Fruit fly (Drosophila melanogaster) ovary, adult (tissue): ENCODE results near the gene CG5214.
A peak's percentile ranks its signal among the peaks of the same experiment; 100 is the strongest.

ENCODE experiments used
- CG17801 ChIP-seq: fragments of 200-800 bp; optimal IDR thresholded peaks from 2 replicates; lab custom pipeline; 2019; ENCODE audit warnings: missing biosample characterization, mild to moderate bottlenecking, missing genetic modification characterization, moderate library complexity; ENCODE audit not compliant: partially characterized antibody

CG5214 gene

DNA sequence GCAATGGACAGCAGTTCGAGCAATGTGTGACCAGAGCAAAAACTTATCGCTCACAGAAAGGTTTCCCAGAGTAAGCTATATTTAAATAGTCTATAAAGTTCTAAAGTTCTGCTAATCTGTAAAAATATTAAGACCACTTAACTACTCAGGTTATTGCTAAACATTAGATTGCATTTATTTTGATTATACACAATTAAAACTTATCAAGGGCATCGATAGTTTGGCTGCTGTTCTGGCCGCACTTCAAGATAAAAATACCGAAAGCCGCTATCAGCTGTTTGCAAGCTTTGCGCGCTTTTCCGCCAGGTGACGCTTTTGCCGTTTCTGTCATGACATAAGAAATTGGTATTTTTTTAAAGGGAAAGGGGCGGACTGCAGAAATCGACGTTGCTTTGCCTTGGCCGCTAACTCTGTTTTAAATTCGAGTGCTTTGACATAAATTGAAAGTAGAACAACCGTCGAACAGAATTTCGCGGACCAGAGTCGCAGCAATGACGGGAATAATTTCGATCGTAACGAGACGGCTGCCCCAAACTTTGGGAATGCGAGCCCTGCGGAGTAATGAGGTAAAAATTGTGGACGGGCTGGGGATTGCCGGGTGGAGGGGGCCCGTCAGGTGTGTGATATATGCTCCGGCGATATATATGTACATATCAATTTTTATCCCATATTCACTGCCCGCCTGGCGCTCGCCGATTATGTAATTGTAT, at the start of gene CG5214, which contains the start of gene CG17734:
Gene CG5214 (plus strand): TSS at position 352 of the 710 bp plus-strand sequence.
Gene CG17734 (minus strand): TSS at position 49 of the 710 bp plus-strand sequence.
- TF ChIP-seq CG17801 (GFP tag; lab: Kevin White, UChicago): no peak

DNA sequence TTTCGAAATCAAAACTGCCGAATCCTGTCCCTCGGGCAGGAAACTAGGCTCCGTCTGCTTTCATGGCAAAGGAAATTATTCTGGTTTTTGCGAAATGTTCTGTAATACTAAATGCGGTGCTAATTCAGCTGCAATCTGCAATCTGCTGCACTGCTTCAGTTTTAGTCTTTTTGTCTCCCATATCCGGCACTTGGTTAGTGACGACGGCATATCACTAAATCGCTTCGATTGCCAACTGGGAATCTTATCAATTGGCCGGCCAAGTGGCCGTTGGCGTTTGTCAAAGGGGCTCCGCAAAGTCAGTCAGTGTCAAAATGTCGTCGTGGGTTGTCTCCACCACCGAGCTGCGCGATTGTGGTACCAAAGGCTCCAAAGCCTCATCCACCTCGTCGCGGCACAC, 48.3 kb upstream of the CG5214 start, which contains the start of gene CG18577:
Gene CG18577 (plus strand): TSS at position 301 of the 400 bp plus-strand sequence.
- no peak for TF ChIP-seq CG17801 (GFP tag; lab: Kevin White, UChicago)

DNA sequence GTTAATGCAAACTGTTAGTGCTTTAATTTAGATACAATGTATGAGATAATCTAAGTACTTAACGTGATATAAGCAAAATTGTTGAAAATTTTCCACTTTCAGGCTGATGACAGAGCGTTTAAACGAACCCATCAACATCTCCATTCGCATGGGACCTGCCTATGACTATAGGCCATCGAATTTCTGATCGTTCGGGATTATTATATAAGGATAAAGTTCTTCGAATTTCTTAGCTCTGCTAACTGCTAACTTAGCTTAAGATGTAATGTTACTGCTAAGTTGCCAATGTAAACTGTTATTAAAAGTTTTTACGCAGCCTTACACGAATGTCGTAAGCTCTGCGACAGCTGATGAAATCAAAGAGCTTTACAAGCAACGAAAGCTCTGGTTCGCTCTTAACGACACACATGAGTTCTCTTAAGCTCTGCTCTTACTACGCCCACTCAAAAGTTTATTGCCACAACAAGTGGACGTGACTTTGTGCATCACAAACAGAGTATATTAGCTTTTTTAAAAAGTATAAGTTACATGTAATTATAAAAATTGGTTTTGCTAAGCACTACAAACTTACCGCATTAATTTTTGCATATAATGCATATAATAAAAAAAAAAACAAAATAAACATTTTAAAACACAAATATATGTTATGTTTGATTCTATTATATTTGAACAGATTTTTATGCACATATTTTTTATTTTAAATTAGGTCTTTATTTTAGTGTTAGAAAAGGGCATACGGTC, 47.3 kb upstream of the CG5214 start:
- peak; percentile 83 for TF ChIP-seq CG17801 (GFP tag; lab: Kevin White, UChicago)

DNA sequence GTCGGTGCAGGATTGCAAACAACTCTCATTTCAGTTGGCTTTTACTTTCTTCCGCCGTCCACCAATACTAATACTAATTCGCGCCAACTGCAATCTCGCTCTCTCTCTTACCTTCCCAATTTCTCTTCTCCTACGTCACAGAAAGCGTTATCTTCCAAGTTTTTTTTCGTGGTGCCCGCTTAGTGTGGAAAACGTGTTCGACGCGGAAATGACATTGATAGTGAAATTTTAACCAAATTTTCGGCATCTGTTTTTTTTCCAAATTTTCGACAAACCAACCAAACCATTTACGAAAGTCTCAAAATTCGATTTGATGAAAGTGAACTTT, 46.7 kb upstream of the CG5214 start, which contains the start of gene cu:
Gene cu (plus strand): TSS at position 204 of the 328 bp plus-strand sequence.
- no peak for TF ChIP-seq CG17801 (GFP tag; lab: Kevin White, UChicago)

DNA sequence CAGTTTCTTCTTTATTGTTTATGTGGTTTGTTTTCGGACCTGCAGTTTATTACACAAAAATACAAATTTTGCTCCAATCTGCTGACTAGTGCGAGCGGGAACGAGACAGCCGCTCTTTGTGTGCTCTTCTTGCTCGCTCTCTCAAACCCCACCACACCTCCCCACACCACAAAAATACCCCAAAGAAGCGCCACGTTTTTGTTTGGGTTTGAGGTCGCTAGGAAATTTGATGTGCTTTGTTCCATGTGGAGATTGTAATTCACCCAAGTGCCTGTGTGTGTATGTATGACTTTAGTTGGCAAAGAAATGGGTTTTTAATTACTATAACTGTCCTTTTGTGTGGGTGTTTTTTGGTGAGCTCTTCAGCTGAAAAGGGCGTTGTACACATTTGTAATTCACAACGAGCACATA, 46.0 kb upstream of the CG5214 start:
- TF ChIP-seq CG17801 (GFP tag; lab: Kevin White, UChicago): peak; percentile 37

DNA sequence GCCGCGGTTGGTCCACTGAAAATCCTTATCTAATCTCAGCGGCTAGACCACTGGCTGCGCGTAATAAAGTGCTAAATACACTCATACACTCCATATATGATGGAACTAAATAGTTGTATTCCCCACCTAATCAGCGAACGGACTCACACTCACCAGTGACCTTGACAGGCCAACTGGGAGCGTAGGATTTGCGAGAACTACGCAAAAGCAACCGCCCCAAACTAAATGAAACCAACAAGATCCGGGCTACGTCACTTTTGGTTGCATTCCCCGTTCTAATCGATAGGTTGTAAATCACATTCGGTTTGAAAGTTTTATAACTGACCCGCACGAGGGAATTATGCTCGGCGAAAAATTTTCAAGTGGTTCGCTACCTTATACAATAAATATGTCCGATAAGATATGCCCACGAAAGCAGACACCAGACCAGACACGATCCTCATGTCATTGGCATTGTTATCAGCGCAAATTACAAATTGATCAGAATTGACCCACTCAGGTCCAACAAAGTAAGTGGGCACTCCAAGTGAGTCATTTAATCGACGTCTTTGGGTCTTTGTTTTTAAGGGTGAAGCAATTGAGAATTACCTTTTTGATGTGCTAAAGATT, 44.8 kb upstream of the CG5214 start:
- no peak for TF ChIP-seq CG17801 (GFP tag; lab: Kevin White, UChicago)

DNA sequence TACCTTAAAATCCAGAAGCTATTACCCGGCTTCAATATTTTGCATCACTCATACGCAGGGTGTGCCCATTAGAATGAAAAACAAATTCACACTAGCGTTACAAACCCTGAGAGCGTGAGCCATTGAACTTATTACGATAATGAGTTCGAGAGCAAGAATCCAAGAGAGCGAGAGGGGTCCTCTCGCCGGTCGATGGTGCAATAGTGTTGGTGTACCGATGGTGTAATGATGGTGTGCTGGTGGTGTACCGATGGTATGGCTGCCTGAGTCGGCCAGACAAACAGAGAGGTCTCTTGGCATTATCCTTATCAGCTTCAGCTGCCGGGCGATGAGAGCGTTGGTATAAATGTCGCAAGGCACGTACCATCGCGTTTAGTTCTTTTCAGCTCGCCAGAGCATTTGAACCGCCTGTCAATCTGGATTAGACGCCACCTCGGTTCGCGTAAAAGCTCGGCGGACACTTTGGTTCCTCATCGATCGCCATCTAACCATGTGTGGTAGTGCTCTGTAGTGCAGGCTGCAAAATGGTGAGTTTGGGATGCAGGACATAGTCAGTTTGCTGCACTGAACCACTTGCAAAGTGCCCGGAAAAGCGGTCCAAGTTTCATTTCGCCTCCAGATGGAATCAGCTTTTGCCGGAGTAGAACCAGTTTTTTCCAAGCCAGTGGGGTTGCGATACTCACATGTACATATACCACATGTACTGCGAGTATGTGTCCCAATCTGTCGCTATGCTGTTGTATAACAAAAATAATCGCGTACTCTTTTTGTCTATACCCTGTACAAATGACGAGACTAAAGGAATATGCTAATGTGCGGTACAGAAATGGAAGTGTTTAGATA, 43.8 kb upstream of the CG5214 start:
- TF ChIP-seq CG17801 (GFP tag; lab: Kevin White, UChicago): no peak

DNA sequence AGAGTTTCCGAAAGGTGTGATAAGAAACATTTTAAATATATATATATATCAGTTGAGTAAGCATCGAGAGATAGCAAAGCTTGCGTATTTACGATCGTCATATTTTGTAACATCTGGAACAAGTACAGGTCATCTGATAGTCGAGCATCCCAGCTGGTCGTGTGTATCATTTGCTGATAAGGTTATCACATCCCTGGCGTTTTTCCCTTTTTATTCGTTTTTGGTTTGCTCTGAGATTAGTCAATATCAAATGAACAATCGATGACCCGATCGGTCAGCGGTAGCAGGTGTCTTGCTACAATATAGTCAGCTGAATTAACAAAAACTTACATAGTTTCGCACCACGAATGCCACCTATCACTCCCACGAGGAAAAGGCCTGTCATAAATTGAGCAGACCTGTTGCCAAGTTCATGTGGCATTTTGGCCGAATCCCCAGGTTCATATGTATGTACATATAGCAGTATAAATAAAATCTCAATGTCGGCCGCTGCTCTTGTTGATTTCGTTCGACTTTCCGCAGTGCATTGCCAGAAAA, 43.1 kb upstream of the CG5214 start:
- no peak for TF ChIP-seq CG17801 (GFP tag; lab: Kevin White, UChicago)

DNA sequence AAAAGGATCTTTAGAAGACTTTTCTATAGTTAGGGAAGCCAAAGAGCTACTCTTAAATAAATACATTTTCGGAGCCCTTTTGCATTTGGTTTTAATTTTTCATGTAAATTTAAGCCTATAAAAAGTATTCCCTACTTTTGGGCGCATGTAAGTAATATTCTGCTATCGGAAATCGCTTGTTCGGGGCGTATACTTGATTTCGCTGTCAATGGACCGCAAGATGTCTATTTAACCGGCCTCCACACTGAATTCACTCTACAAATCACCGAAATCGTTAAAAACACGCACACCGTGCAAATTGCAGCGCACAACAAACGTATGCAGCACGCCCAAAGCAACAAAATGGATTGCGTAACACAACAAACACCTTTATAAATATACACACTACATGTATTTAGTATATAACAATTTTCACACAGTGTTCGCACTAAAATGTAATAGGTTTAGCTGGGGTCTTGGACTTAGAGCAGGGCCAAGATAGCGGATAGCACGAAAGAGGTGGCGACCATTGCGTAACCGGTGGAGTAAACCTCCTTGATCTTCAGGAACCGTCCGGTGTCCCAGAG, 35.3 kb upstream of the CG5214 start:
- peak; percentile 1 for TF ChIP-seq CG17801 (GFP tag; lab: Kevin White, UChicago)

DNA sequence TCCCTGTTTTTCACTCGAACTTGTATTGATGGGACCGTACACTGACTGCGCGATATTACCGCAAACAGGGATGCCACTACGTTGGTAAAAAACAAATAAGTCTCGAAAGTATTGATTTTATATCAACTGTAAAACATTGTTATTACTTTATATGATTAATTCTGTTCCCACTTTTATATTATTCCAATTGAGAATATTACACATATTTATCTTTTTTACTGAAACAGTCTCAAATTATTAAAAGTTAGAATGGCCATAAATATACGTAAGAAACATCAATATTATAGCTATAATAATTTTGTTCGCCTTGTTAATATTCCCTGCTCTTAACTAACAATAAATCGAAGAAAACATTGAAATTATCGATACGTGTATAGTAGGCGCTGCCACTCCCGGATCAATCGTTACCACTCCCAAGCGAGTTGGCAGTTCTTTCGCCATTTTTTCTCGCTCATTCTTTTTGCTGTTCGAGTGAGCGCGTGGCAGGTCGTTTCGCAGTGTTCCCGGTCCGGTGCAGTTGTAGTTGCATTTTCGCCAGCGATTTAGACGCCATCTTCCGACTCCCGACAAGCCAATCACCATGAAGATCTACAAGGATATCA, 34.2 kb upstream of the CG5214 start, which contains the start of the genes SdhC and Tctp:
Gene SdhC (minus strand): TSS at position 49 of the 602 bp plus-strand sequence.
Gene Tctp (plus strand): TSS at position 447 of the 602 bp plus-strand sequence.
- peak; percentile 62 for TF ChIP-seq CG17801 (GFP tag; lab: Kevin White, UChicago)

DNA sequence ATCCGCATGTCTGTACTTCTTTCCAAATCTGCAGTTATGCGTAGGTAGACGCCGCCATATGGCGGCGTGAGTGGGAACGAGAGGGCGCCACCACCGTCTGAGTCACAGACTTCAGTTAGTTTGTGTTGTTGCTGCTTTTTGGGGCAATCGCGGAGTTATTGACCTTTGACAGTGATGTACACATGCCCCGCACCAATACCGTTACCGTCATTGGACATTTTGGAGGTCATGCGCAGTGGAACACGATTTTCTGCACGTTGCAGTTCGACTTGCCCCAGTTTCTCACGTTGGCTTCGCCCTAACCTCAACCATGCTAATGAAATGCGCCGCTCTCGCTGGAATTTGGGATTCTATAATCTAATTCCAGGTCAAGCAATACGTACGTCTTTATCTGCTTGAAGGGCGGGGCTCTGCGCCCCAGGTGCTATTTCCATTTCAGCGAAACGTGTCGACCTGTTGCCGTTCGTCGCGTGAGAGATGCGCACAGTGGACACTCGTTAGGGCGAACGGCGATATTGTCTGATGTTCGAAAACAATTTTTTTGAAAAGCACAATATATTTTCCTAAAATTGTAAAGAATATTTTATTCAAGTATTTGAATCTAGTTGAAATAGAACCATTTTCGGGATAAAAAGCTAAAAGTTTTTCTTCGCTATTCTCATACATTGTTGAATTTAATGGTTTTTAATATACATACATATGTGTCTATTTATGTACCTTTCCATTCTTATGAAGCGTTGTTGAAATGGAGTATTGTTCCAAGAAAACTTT, 32.6 kb upstream of the CG5214 start:
- peak; percentile 65 for TF ChIP-seq CG17801 (GFP tag; lab: Kevin White, UChicago)

DNA sequence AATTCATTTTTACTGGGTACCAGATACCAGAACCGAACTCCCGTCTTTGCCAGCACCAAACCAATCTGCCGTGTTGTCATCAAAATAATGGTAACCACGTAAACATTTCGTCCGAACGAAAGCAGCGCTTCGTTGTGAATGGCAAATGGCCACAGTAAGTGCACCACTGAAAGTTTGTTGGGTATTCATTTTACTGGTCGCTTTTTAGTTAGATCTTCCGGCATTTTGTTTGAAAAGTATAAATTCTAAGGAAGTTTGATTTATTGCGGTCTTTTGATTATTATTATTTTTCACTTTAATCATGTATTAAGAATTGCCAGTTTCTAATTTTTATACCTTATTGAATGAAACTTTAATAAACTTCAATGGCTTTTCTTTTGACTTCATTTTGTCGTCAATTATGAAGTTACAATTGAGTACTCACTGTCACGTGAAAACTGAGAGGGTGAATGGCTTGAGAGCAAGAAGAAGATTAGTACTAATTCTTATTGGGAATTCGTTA, 29.6 kb upstream of the CG5214 start, which contains the start of gene ZnT86D:
Gene ZnT86D (minus strand): TSS at position 91 of the 502 bp plus-strand sequence.
- TF ChIP-seq CG17801 (GFP tag; lab: Kevin White, UChicago): peak; percentile 82
